Fruit fly (Drosophila melanogaster) whole organism, adult: ENCODE measurements around the gene CG9281.
A peak's percentile ranks its signal among the peaks of the same experiment; 100 is the strongest.

Source experiments
- CG11617 ChIP-seq: fragments of 200-800 bp; sonication (Bioruptor generic); optimal IDR thresholded peaks from 2 replicates; lab custom pipeline; 2017; ENCODE audit warnings: mild to moderate bottlenecking, missing biosample characterization, missing genetic modification reagents, missing genetic modification characterization
- CG12768 ChIP-seq: fragments of 200-800 bp; sonication (Bioruptor generic); optimal IDR thresholded peaks from 2 replicates; lab custom pipeline; 2017; ENCODE audit warnings: missing biosample characterization, missing genetic modification characterization, mild to moderate bottlenecking, moderate library complexity, missing genetic modification reagents
- CG14711 ChIP-seq: fragments of 200-800 bp; sonication (Bioruptor generic); optimal IDR thresholded peaks from 2 replicates; lab custom pipeline; 2018; ENCODE audit warnings: missing biosample characterization, mild to moderate bottlenecking, missing genetic modification characterization, moderate library complexity
- CG1620 ChIP-seq: fragments of 200-800 bp; sonication (Bioruptor generic); optimal IDR thresholded peaks from 2 replicates; lab custom pipeline; 2016; ENCODE audit warnings: missing biosample characterization, missing genetic modification characterization
- CG33017 ChIP-seq: fragments of 200-800 bp; sonication (Bioruptor generic); optimal IDR thresholded peaks from 2 replicates; lab custom pipeline; 2018; ENCODE audit warnings: missing biosample characterization, mild to moderate bottlenecking, missing genetic modification characterization, moderate library complexity
- CG5204 ChIP-seq: fragments of 200-800 bp; sonication (Bioruptor generic); optimal IDR thresholded peaks from 2 replicates; lab custom pipeline; 2016; ENCODE audit warnings: missing biosample characterization, missing genetic modification characterization
- CG7045 ChIP-seq: fragments of 200-800 bp; sonication (Bioruptor generic); optimal IDR thresholded peaks from 2 replicates; lab custom pipeline; 2017; ENCODE audit warnings: missing biosample characterization, mild to moderate bottlenecking, missing genetic modification characterization
- CG7101 ChIP-seq: fragments of 200-800 bp; sonication (Bioruptor generic); optimal IDR thresholded peaks from 2 replicates; lab custom pipeline; 2018; ENCODE audit warnings: missing biosample characterization, mild to moderate bottlenecking, missing genetic modification characterization, moderate library complexity
- Clk ChIP-seq: fragments of 200-800 bp; sonication (Bioruptor generic); optimal IDR thresholded peaks from 2 replicates; lab custom pipeline; 2017; ENCODE audit warnings: missing biosample characterization, missing genetic modification characterization
- Crg-1 ChIP-seq: fragments of 200-800 bp; sonication (Bioruptor generic); optimal IDR thresholded peaks from 2 replicates; lab custom pipeline; 2016; ENCODE audit warnings: missing biosample characterization, missing genetic modification characterization
- Hr96 ChIP-seq: fragments of 200-800 bp; sonication (Bioruptor generic); optimal IDR thresholded peaks from 2 replicates; lab custom pipeline; 2016; ENCODE audit warnings: missing biosample characterization, missing genetic modification characterization
- Mnt ChIP-seq: fragments of 200-800 bp; sonication (Bioruptor generic); optimal IDR thresholded peaks from 2 replicates; lab custom pipeline; 2016; ENCODE audit warnings: missing biosample characterization, mild to moderate bottlenecking, missing genetic modification characterization
- bab1 ChIP-seq: fragments of 200-800 bp; sonication (Bioruptor generic); optimal IDR thresholded peaks from 3 replicates; lab custom pipeline; 2019; ENCODE audit warnings: missing biosample characterization, mild to moderate bottlenecking, missing genetic modification characterization, moderate library complexity
- cic ChIP-seq: fragments of 200-800 bp; sonication (Bioruptor generic); optimal IDR thresholded peaks from 2 replicates; lab custom pipeline; 2017; ENCODE audit warnings: missing biosample characterization, mild to moderate bottlenecking, missing genetic modification characterization, moderate library complexity
- cnc ChIP-seq, 2 experiments: fragments of >200 bp; optimal IDR thresholded peaks; 2 replicates each; lab custom pipeline; 2017
- kay ChIP-seq: fragments of 200-800 bp; sonication (Bioruptor generic); peaks from one replicate; lab custom pipeline; 2016; ENCODE audit warnings: missing biosample characterization, missing genetic modification characterization, borderline replicate concordance
- ovo ChIP-seq: fragments of 200-800 bp; sonication (Bioruptor generic); optimal IDR thresholded peaks from 2 replicates; lab custom pipeline; 2016; ENCODE audit warnings: missing biosample characterization, missing genetic modification characterization
- pad ChIP-seq: fragments of 200-800 bp; sonication (Bioruptor generic); optimal IDR thresholded peaks from 3 replicates; lab custom pipeline; 2017; ENCODE audit warnings: missing biosample characterization, missing genetic modification characterization, mild to moderate bottlenecking, moderate library complexity, missing genetic modification reagents
- tj ChIP-seq: fragments of 200-800 bp; sonication (Bioruptor generic); optimal IDR thresholded peaks from 3 replicates; lab custom pipeline; 2017; ENCODE audit warnings: missing biosample characterization, mild to moderate bottlenecking, missing genetic modification characterization, moderate library complexity
- toe ChIP-seq: fragments of 200-800 bp; sonication (Bioruptor generic); optimal IDR thresholded peaks from 2 replicates; lab custom pipeline; 2016; ENCODE audit warnings: missing biosample characterization, missing genetic modification characterization

Gene CG9281

DNA sequence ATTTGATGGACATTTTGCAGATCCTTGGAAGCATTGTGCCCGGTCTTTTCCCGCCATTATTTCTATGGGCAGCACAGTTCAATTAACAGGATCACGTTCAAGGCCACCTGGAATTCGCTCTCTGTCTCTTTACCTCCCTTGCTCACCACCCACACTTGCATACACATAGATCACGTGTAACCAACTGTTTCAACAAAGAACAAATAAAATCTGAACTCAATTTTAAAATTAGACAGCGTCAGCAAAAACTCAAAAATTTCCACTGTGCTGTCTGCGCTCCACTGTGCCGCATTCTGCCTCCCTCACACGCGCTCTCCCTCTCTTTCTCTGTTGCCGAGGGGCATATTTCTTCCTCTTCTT is 735 bp downstream of the CG9281 start:
- TF ChIP-seq tj (GFP tag; lab: Kevin White, UChicago): peak; percentile 90
- TF ChIP-seq Clk (GFP tag; lab: Kevin White, UChicago): no peak
- TF ChIP-seq bab1 (GFP tag; lab: Kevin White, UChicago): no peak

DNA sequence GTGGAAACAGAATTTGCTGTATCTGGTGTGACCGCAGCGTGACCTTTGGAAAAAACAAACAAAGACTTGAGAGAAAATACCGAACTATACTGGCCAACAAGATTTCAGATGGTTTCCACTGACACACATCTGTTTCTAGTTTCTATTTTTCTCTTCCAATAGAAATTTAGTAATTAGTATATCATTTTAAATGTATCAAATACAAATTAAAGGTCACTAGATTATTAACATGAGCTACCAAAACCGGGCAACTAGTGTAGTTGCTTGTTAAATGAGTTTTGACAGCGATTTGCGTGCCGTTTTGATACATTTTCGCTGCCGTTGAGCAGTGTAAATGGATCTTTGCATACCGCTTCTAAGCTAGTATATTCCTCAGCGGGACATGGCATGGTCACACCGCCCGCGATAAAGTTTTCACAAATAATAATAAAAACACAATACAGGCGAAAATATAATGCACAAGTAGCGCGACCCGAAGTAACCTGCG is 6.6 kb downstream of the CG9281 start, which contains the start of the genes Pis and Hap40:
TSS of gene Pis (minus strand) at position 51 of the 487 bp plus-strand sequence.
TSS of gene Hap40 (plus strand) at position 406 of the 487 bp plus-strand sequence.
- TF ChIP-seq CG14711 (tag; lab: Kevin White, UChicago) (peak; percentile 60), CG7045 (peak; percentile 53), pad (GFP tag; lab: Kevin White, UChicago) (peak; percentile 58), Clk (GFP tag; lab: Kevin White, UChicago) (no peak), bab1 (GFP tag; lab: Kevin White, UChicago) (peak; percentile 55), CG5204 (GFP tag; lab: Kevin White, UChicago) (no peak), Crg-1 (peak; percentile 61), cic (GFP tag; lab: Kevin White, UChicago) (no peak), tj (GFP tag; lab: Kevin White, UChicago) (peak; percentile 47), Hr96 (GFP tag; lab: Kevin White, UChicago) (no peak), cnc (optimal IDR thresholded peaks at IDR 0.05; lab: Kevin White, UChicago) (no peak), ovo (GFP tag; lab: Kevin White, UChicago) (no peak), CG11617 (peak; percentile 66), CG33017 (tag; lab: Kevin White, UChicago) (no peak), kay (GFP tag; lab: Kevin White, UChicago) (no peak), Mnt (GFP tag; lab: Kevin White, UChicago) (peak; percentile 71), CG12768 (GFP tag; lab: Kevin White, UChicago) (peak; percentile 10), toe (GFP tag; lab: Kevin White, UChicago) (peak; percentile 72), CG7101 (peak; percentile 73), CG1620 (GFP tag; lab: Kevin White, UChicago) (peak; percentile 70)

DNA sequence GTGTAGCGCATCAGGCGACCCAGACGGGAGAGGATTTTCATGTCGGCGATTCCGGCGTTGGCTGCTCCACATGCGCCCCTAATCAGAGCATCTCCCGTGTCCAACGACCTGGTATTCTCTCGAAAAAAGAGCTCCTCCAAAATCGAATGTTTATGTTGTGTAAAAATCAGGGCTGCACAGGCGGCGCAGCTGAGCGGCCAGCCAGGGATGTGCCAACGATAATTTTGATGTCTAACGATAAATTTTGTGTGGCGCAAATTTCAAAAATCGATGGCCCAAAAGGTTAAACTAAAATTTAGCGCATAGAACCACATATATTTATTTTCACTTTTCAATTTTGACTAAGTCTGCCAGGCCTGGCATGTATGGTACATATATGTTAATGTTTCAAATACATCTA is 9.3 kb downstream of the CG9281 start, which contains the start of gene CG9240:
TSS of gene CG9240 (minus strand) at position 213 of the 400 bp plus-strand sequence.
- TF ChIP-seq Mnt (GFP tag; lab: Kevin White, UChicago) (peak; percentile 13), bab1 (GFP tag; lab: Kevin White, UChicago) (peak; percentile 64), cic (GFP tag; lab: Kevin White, UChicago) (no peak), CG14711 (tag; lab: Kevin White, UChicago) (peak; percentile 1), toe (GFP tag; lab: Kevin White, UChicago) (no peak), CG5204 (GFP tag; lab: Kevin White, UChicago) (no peak)

DNA sequence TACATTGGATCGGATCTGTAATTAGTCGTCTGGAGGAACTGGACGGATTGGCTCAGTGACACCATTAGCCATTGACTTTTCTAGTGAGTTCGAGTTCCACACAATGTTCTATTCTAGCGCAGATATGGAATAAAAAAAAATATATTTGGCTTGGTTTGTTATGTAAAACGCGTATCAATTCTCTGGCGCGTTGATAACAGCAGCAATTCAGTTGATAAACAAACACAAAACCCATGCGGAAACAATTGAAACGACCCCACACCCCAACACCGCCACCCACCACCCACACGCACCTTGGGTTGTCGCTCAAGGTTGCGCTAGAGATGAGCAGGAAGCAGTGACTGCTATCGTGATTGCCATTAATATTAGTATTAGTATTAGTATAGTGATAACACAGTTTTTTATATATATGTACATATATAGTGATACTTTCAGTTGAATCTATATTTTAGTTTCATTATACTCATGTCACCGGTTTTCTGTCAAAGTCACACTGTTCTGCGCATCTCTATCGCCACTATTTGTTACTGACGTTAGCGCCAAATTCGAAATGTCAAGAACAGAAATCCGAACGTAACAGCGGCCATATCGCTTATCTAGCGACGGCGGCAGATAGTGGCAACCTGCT is 12.6 kb downstream of the CG9281 start:
- TF ChIP-seq Hr96 (GFP tag; lab: Kevin White, UChicago) (no peak), toe (GFP tag; lab: Kevin White, UChicago) (no peak), CG14711 (tag; lab: Kevin White, UChicago) (peak; percentile 95), Clk (GFP tag; lab: Kevin White, UChicago) (peak; percentile 59), CG12768 (GFP tag; lab: Kevin White, UChicago) (peak; percentile 73), CG7101 (peak; percentile 96), CG5204 (GFP tag; lab: Kevin White, UChicago) (peak; percentile 61), tj (GFP tag; lab: Kevin White, UChicago) (peak; percentile 73), CG11617 (peak; percentile 91), bab1 (GFP tag; lab: Kevin White, UChicago) (peak; percentile 96), CG33017 (tag; lab: Kevin White, UChicago) (peak; percentile 90), Mnt (GFP tag; lab: Kevin White, UChicago) (peak; percentile 91), kay (GFP tag; lab: Kevin White, UChicago) (no peak), Crg-1 (peak; percentile 75), CG1620 (GFP tag; lab: Kevin White, UChicago) (peak; percentile 81), cic (GFP tag; lab: Kevin White, UChicago) (peak; percentile 80), pad (GFP tag; lab: Kevin White, UChicago) (peak; percentile 83), CG7045 (peak; percentile 85), ovo (GFP tag; lab: Kevin White, UChicago) (peak; percentile 76), cnc (optimal IDR thresholded peaks at IDR 0.05; lab: Kevin White, UChicago) (no peak)

DNA sequence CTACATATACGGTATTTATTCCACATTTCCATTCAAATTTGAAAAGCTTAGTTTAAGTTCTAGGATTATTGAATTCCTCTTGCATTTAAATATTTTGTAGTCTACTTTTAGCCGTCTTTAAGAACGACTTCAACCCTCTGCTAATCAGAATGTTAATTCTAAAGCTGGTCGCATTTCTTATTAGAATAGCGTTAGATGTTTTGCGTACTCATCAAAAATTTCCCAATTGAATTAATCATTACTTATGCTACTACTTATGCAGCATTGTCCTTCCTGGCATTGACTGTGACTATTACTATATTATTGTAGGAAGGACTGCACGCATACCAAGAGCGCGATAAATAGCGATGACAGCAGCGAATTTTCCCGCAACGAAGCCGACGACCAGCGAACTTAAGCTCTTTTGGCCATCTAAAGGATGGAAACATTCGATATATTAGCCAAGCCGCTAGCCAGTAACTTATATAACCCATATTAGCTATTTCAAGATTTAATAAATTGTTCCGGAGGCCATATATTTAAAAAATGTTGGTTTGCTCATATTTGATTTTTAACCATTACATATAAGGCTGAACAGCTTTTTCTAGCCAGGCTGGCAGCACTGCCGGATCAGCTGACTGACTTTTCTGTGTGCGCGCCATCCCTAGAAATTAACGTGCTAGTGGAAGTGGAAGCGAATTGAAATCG is 13.3 kb downstream of the CG9281 start, which contains the start of gene CG8128:
TSS of gene CG8128 (plus strand) at position 641 of the 687 bp plus-strand sequence.
- no peak for TF ChIP-seq cic (GFP tag; lab: Kevin White, UChicago)
- no peak for TF ChIP-seq CG14711 (tag; lab: Kevin White, UChicago)
- peak; percentile 57 for TF ChIP-seq tj (GFP tag; lab: Kevin White, UChicago)
- TF ChIP-seq ovo (GFP tag; lab: Kevin White, UChicago): peak; percentile 16
- peak; percentile 33 for TF ChIP-seq CG5204 (GFP tag; lab: Kevin White, UChicago)
- TF ChIP-seq CG1620 (GFP tag; lab: Kevin White, UChicago): peak; percentile 35
- TF ChIP-seq toe (GFP tag; lab: Kevin White, UChicago): peak; percentile 57
- TF ChIP-seq Mnt (GFP tag; lab: Kevin White, UChicago): no peak
